Worm (Caenorhabditis elegans) whole organism, L4/young adult: ENCODE data around the gene M60.6.

ENCODE experiments used
- W03F9.2 ChIP-seq: fragments of 150-350 bp; optimal IDR thresholded peaks from 2 replicates; lab custom pipeline; 2014; ENCODE audit warnings: missing biosample characterization, missing genetic modification characterization
- dao-5 ChIP-seq: sonication (generic microtip); optimal IDR thresholded peaks from 2 replicates; lab custom pipeline; 2016; ENCODE audit warnings: missing genotype, missing genetic modification characterization, moderate library complexity, missing compliant biosample characterization
- him-1 ChIP-seq: sonication (generic microtip); optimal IDR thresholded peaks from 2 replicates; lab custom pipeline; 2016; ENCODE audit warnings: missing genotype, missing genetic modification reagents, missing genetic modification characterization, missing compliant biosample characterization

M60.6 gene

DNA sequence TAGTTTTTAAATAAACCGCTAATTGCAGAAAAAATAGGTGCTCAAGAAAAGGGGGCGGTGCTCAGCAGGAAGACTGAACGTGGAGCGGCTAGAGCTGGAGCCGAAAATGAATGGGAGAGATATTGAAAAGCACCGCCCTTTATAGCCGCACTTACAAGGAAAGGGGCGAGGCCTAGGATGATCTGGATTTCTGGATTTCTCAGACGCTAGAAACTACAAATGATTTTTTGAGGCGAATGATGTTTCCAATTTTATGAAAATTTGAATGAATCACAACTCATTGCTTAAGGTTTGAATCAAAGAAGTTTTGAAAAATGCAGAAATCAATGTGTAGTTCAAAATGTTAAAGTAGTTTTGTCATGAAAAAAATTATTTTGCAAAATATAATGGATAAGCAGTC, 27.3 kb downstream of the M60.6 start, which contains the start of gene K02A6.2:
K02A6.2 (minus strand) TSS at position 101 of the 400 bp plus-strand sequence.
- TF ChIP-seq W03F9.2 (tag; lab: Kevin White, UChicago) (no peak), dao-5 (tag; lab: Kevin White, UChicago) (no peak)

DNA sequence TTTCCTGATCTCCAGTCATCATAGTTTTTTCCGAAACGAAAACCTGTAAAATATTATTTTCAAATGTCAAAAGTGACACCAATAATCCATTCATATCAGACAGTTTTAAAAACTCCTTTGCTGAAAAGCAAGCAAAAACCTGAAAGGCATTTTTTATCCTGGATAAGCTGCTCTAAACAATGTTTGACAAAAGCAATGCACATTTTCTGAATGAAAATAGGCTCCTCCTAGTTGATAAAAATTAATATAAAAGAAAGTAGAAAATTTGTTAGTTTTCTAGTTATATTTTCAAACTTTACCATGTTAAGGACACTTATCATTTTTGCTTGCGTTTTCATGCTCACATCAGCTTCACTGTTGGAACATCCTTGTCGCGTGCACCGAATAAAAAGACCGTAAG, 32.8 kb downstream of the M60.6 start, which contains the start of gene K02A6.1:
K02A6.1 (plus strand) TSS at position 301 of the 400 bp plus-strand sequence.
- TF ChIP-seq W03F9.2 (tag; lab: Kevin White, UChicago) (no peak), dao-5 (tag; lab: Kevin White, UChicago) (no peak)

DNA sequence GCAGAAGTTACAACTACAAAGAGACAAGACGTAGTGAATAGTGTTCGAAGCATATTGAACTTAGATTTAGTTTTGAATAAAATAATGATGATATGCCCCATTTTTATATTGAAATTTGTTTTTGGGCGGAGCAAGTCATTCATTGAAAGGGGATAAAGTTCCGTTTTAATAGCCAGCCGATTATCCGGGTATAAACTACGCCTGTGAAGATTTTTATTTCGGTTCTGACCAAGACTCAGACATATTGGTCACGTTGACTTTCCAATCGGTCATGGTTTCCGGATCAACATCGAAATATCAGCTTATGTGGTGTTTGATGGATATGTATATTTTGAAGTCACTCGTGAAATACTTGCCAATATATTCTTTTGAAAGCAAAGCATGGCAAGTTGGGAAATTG, 33.6 kb downstream of the M60.6 start, which contains the start of gene K02A6.4:
K02A6.4 (minus strand) TSS at position 101 of the 400 bp plus-strand sequence.
- TF ChIP-seq dao-5 (tag; lab: Kevin White, UChicago): no peak
- TF ChIP-seq W03F9.2 (tag; lab: Kevin White, UChicago): no peak
- TF ChIP-seq him-1 (tag; lab: Kevin White, UChicago): no peak

DNA sequence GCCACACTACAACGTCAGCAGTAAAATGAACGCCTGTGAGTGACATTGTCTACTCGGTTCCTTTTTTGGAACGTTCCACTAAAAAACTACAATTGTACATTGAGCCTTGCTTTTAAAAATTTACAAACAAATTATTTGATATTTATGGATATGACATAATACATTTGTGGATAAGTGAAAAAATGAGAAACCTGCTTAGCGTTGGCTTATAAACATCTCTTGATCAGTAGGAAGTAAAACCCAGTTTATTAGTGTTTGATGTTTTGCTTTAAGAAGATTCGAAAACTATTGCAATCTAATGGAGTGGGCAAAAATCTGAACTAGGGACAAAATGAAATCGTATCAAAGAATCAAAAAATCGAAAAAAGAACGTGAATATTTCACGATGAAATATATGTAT, 35.3 kb downstream of the M60.6 start:
- TF ChIP-seq him-1 (tag; lab: Kevin White, UChicago) (no peak), dao-5 (tag; lab: Kevin White, UChicago) (no peak), W03F9.2 (tag; lab: Kevin White, UChicago) (no peak)

DNA sequence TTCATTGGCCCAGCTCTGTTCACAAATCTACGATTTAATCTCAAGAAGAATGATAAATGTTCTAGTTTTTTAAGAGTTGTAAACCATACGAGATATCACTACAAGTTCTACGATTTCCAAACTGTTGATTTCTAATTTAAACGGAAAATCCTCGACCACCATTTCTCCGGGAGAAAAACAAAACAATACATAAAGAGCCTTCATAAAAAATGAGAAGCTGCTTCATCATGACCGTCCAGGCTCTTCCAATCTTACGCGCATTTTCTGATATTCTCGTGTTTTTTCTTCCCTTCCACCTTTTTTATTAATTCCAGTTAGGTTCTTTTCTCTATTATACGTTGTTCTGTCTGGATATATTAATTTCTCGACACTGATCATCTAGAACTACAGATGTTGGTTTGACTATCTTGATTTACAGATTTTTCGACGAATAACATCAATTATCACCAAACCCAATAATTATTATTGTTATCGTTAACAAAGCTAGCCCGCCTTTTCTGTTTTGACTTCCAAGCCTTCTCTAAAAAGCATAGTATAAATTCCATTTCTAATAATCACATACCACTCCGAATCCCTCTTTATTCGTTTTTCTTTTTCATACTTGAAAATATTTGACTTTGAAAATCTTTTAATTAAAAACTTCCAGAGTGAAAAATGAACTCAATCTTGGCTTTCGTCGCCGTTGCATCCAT, 37.7 kb downstream of the M60.6 start, which contains the start of gene C47D2.1:
C47D2.1 (plus strand) TSS at position 642 of the 692 bp plus-strand sequence.
- TF ChIP-seq W03F9.2 (tag; lab: Kevin White, UChicago): no peak
- TF ChIP-seq dao-5 (tag; lab: Kevin White, UChicago): no peak
- TF ChIP-seq him-1 (tag; lab: Kevin White, UChicago): no peak

DNA sequence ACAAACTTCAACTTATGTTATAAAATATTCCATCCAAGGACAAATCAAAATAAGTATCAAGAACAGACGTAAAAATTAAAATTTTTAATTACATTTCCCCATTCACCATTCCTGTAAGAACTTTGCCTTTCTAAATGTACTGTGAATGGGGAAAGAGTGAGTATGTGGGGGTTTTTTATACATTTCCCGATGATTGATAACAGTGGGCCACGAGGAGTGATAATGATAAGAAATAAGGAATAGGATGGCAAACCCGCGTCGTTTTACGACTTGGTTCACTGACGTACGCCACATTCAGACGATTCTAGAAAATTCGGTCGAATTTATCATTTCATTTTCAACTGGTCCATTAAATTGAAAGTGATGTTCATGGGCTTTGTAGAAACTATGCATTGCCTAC, 41.3 kb downstream of the M60.6 start, which contains the start of gene cdd-1:
cdd-1 (minus strand) TSS at position 151 of the 400 bp plus-strand sequence.
- no peak for TF ChIP-seq W03F9.2 (tag; lab: Kevin White, UChicago)
- TF ChIP-seq him-1 (tag; lab: Kevin White, UChicago): no peak
- no peak for TF ChIP-seq dao-5 (tag; lab: Kevin White, UChicago)

DNA sequence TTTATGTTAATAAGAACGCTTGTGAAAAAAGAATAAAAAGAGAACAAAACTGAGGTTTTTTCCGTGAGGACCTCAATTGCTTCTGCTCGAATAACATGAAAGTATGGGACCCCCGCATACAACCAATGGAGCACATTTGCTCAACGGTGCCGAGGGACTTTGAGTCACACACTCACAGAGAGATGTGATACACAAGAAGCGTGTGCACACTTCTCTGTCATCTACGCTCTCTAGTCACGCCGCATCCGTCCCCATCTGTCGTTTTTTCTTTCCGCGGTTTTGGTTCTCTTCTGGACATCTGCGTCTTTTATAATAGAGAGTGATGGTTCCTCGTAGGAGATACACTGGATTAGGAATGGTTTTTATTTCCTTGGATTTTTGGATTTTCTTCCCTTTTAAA, 46.3 kb downstream of the M60.6 start:
- no peak for TF ChIP-seq W03F9.2 (tag; lab: Kevin White, UChicago)
- TF ChIP-seq him-1 (tag; lab: Kevin White, UChicago): no peak
- no peak for TF ChIP-seq dao-5 (tag; lab: Kevin White, UChicago)

DNA sequence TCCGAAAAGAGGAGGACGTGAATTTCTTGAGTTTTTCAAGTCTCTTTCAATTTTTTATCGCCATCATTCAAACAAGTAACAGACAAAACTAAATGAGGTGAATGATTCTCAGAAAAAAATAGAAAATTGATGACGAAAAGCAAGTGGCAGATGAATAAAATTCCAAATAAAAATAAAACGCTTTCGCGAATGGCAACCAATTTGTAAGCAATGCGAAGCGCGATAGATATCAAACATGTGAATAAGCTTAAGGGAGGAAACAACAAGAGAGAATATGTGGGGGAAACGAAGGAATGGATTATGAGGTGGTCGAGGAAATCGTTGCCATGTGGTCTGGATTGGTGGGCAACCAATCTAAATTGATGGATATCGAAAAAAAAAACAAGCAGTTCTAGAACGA, 47.8 kb downstream of the M60.6 start:
- TF ChIP-seq dao-5 (tag; lab: Kevin White, UChicago): no peak
- TF ChIP-seq W03F9.2 (tag; lab: Kevin White, UChicago): no peak
- TF ChIP-seq him-1 (tag; lab: Kevin White, UChicago): no peak

DNA sequence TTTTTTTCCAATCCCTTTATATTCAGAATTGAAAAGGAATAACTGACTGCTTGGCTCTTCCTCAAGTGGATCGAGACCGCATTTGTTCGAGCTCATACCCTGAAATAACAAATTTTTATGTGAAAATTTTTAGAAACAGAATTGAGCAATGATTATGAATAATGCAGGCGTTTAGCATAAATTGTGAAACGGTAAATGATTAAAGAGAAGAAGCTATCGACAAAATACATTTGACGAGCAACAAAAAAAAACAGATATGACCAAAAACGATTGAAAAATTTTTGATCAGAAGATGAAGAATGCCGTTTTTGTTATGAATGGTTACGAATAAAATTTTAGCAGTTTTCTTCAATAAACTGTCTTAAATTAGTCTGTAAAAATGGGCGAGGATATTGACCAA, 48.6 kb downstream of the M60.6 start, which contains the start of gene C17H11.6:
C17H11.6 (minus strand) TSS at position 101 of the 400 bp plus-strand sequence.
- TF ChIP-seq him-1 (tag; lab: Kevin White, UChicago) (no peak), dao-5 (tag; lab: Kevin White, UChicago) (no peak), W03F9.2 (tag; lab: Kevin White, UChicago) (no peak)

DNA sequence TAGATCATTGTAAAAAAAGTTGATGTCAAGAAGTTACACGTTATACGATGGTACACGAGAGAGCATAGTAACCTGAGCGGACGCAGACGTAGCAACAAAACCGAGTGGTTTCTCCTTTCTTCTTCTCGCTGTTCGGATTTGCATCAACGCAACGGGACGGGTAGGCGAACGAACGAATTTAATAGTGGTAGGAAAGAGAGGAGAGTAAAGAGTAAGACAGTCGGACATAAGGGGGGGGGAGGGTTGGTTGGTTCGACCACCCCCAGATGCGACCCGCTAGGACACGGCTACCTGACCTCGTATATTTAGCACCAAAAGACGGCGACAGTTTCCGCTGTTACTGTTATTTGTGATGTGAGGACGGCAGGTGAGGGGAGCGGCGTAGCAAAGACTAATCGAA, 51.0 kb downstream of the M60.6 start:
- TF ChIP-seq dao-5 (tag; lab: Kevin White, UChicago): no peak
- no peak for TF ChIP-seq W03F9.2 (tag; lab: Kevin White, UChicago)
- no peak for TF ChIP-seq him-1 (tag; lab: Kevin White, UChicago)

DNA sequence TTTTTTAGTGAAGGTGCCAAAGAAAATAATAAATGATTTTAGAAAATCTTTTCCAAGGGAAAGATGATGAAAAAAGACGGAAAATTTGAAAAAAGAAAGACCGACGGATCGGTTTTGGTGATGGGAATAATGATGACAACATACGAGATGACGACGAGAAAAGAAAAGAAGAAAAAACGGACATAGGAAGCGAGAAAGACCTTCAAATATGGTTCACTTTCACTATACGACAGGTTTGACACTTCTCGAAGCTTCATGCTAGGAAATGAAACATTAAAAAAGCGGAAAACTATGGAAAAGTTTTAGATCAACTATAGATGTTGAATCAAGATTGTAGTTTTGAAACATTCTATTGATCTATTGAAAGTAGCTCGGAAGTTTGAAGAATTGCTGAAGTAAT, 52.1 kb downstream of the M60.6 start:
- no peak for TF ChIP-seq him-1 (tag; lab: Kevin White, UChicago)
- no peak for TF ChIP-seq W03F9.2 (tag; lab: Kevin White, UChicago)
- TF ChIP-seq dao-5 (tag; lab: Kevin White, UChicago): no peak
